Worm (Caenorhabditis elegans): ENCODE measurements around the gene W07A12.4.

The W07A12.4 gene

ce11 chrII:9117789-9118242, 28.2 kb upstream of the W07A12.4 start:
- TF ChIP-seq C38D4.7 (GFP tag; optimal IDR thresholded peaks at IDR 0.05) (no peak), dmd-4 (tag; optimal IDR thresholded peaks at IDR 0.05; ENCODE audit: borderline replicate concordance) (no peak), hlh-30 (tag; optimal IDR thresholded peaks at IDR 0.05; ENCODE audit: insufficient read depth) (no peak), lin-11 (tag; optimal IDR thresholded peaks at IDR 0.05) (no peak), ztf-16 (tag; optimal IDR thresholded peaks at IDR 0.05) (no peak), K02D7.2 (tag; optimal IDR thresholded peaks at IDR 0.05) (no peak), elt-2 (tag; optimal IDR thresholded peaks at IDR 0.05) (no peak), ceh-31 (tag; optimal IDR thresholded peaks at IDR 0.05) (no peak), mec-3 (tag; optimal IDR thresholded peaks at IDR 0.05; ENCODE audit: borderline replicate concordance) (no peak), ref-2 (tag; optimal IDR thresholded peaks at IDR 0.05) (no peak), ets-4 (tag; optimal IDR thresholded peaks at IDR 0.05) (no peak), odd-2 (tag; optimal IDR thresholded peaks at IDR 0.05) (no peak)

- TF ChIP-seq unc-55 (GFP tag; optimal IDR thresholded peaks at IDR 0.05): no peak
- no peak for TF ChIP-seq hlh-13 (GFP tag; optimal IDR thresholded peaks at IDR 0.05)
- no peak for TF ChIP-seq odd-2 (tag; optimal IDR thresholded peaks at IDR 0.05)
- no peak for TF ChIP-seq ceh-9 (tag; optimal IDR thresholded peaks at IDR 0.05)
- no peak for TF ChIP-seq unc-42 (tag; optimal IDR thresholded peaks at IDR 0.05)
- no peak for TF ChIP-seq mec-3 (tag; optimal IDR thresholded peaks at IDR 0.05; ENCODE audit: borderline replicate concordance)
- no peak for TF ChIP-seq C38D4.7 (GFP tag; optimal IDR thresholded peaks at IDR 0.05)
Observed at ce11 chrII:9120329-9120728, 25.7 kb upstream of the W07A12.4 start.

ce11 chrII:9120813-9121554, 25.1 kb upstream of the W07A12.4 start:
- TF ChIP-seq nhr-232 (tag; optimal IDR thresholded peaks at IDR 0.05): no peak
- no peak for TF ChIP-seq ztf-16 (tag; optimal IDR thresholded peaks at IDR 0.05)
- no peak for TF ChIP-seq lin-11 (tag; optimal IDR thresholded peaks at IDR 0.05)
- no peak for TF ChIP-seq dmd-4 (tag; optimal IDR thresholded peaks at IDR 0.05; ENCODE audit: borderline replicate concordance)
- no peak for TF ChIP-seq tbx-7 (tag; optimal IDR thresholded peaks at IDR 0.05)
- no peak for TF ChIP-seq mec-3 (tag; optimal IDR thresholded peaks at IDR 0.05; ENCODE audit: borderline replicate concordance)
- no peak for TF ChIP-seq hlh-15 (tag; optimal IDR thresholded peaks at IDR 0.05)
- TF ChIP-seq sox-2 (GFP tag; IDR thresholded peaks at IDR 0.05): no peak

- no peak for TF ChIP-seq ama-1 (optimal IDR thresholded peaks at IDR 0.05)
- no peak for TF ChIP-seq ceh-18 (tag; optimal IDR thresholded peaks at IDR 0.05)
- TF ChIP-seq odd-2 (tag; optimal IDR thresholded peaks at IDR 0.05): no peak
- no peak for TF ChIP-seq hlh-6 (tag; optimal IDR thresholded peaks at IDR 0.05)
- TF ChIP-seq sox-4 (tag; optimal IDR thresholded peaks at IDR 0.05): no peak
- TF ChIP-seq ceh-30 (tag; optimal IDR thresholded peaks at IDR 0.05): no peak
- no peak for TF ChIP-seq nfya-1 (tag; optimal IDR thresholded peaks at IDR 0.05)
- no peak for TF ChIP-seq che-1 (tag; optimal IDR thresholded peaks at IDR 0.05)
- no peak for TF ChIP-seq ceh-34 (tag; optimal IDR thresholded peaks at IDR 0.05)
- no peak for TF ChIP-seq sox-2 (GFP tag; IDR thresholded peaks at IDR 0.05)
Observed at ce11 chrII:9124353-9124752, 21.7 kb upstream of the W07A12.4 start.

ce11 chrII:9125007-9125406, 21.1 kb upstream of the W07A12.4 start:
- TF ChIP-seq elt-4 (tag; optimal IDR thresholded peaks at IDR 0.05) (no peak), hlh-30 (tag; optimal IDR thresholded peaks at IDR 0.05; ENCODE audit: insufficient read depth) (no peak), tbx-2 (tag; optimal IDR thresholded peaks at IDR 0.05) (no peak), unc-3 (GFP tag; conservative IDR thresholded peaks at IDR 0.05) (no peak), unc-3 (tag; optimal IDR thresholded peaks at IDR 0.05) (no peak), ceh-31 (tag; optimal IDR thresholded peaks at IDR 0.05) (no peak), ceh-19 (GFP tag; optimal IDR thresholded peaks at IDR 0.05) (no peak), madf-2 (tag; optimal IDR thresholded peaks at IDR 0.05) (no peak), ceh-48 (tag; optimal IDR thresholded peaks at IDR 0.05) (no peak), lin-11 (tag; optimal IDR thresholded peaks at IDR 0.05) (no peak), npax-4 (tag; optimal IDR thresholded peaks at IDR 0.05) (no peak), ref-2 (tag; optimal IDR thresholded peaks at IDR 0.05) (no peak), ama-1 (optimal IDR thresholded peaks at IDR 0.05) (no peak), fkh-10 (GFP tag; optimal IDR thresholded peaks at IDR 0.05) (no peak), nhr-232 (tag; optimal IDR thresholded peaks at IDR 0.05) (no peak), unc-42 (tag; optimal IDR thresholded peaks at IDR 0.05) (no peak)
